Worm (Caenorhabditis elegans): Measurements from ENCODE around the gene lat-2.

DNA sequence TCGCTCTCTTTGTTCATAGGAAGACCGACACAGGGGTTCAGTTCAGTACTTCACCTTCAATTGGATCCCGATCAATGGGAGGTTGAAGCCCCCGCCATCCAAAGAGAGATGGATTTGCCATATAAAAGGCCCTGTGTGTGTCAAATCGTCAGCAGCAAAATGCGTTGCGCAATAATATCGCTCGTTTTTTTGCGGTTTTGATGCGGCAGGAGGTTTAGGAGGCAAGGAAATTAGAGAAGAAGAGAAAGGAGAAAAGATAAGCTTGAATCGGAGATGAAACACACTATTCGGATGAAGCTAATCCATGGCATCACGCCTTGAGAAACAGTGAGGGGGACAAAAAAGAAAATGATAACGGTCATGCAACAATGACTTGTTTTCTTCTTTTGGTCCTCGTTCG, 35.6 kb downstream of the lat-2 start:
- no peak for TF ChIP-seq akir-1 (GFP tag; optimal IDR thresholded peaks at IDR 0.05)
- no peak for TF ChIP-seq attf-6 (GFP tag; IDR thresholded peaks at IDR 0.05)
- no peak for TF ChIP-seq dpl-1 (GFP tag; optimal IDR thresholded peaks at IDR 0.05)
- TF ChIP-seq ceh-27 (GFP tag; optimal IDR thresholded peaks at IDR 0.05): no peak
- TF ChIP-seq unc-62 (GFP tag; optimal IDR thresholded peaks at IDR 0.05): no peak
- TF ChIP-seq B0019.2 (GFP tag; conservative IDR thresholded peaks at IDR 0.05): no peak
- no peak for TF ChIP-seq T26A5.8 (tag; optimal IDR thresholded peaks at IDR 0.05)
- no peak for TF ChIP-seq K11D2.4 (GFP tag; IDR thresholded peaks at IDR 0.05)
- TF ChIP-seq F39B2.1 (GFP tag; IDR thresholded peaks at IDR 0.05): no peak
- no peak for TF ChIP-seq F55B11.4 (tag; optimal IDR thresholded peaks at IDR 0.05; ENCODE audit: borderline replicate concordance, insufficient read depth)
- TF ChIP-seq ama-1 (optimal IDR thresholded peaks at IDR 0.05): no peak
- no peak for TF ChIP-seq ama-1 (GFP tag; optimal IDR thresholded peaks at IDR 0.05)

Measured in whole organism, young adult.